Fruit fly (Drosophila melanogaster) whole organism, embryonic: ENCODE results near the gene CG2120.

ENCODE experiments used
- ATbp ChIP-seq: fragments of 200-800 bp; sonication (Bioruptor generic); optimal IDR thresholded peaks from 2 replicates; lab custom pipeline; 2017; ENCODE audit warnings: missing biosample characterization, mild to moderate bottlenecking, missing genetic modification characterization, missing genetic modification reagents
- CG1024 ChIP-seq: fragments of 200-800 bp; sonication (Bioruptor generic); IDR thresholded peaks from 2 replicates; pipeline ENCODE4 v1.3.6; 2022; ENCODE audit warnings: missing biosample characterization, missing genetic modification characterization
- CG10979 ChIP-seq: fragments of 200-800 bp; sonication (Bioruptor generic); optimal IDR thresholded peaks from 2 replicates; lab custom pipeline; 2018; ENCODE audit warnings: missing biosample characterization, mild to moderate bottlenecking, missing genetic modification characterization, moderate library complexity
- CG11093 ChIP-seq: fragments of 200-800 bp; sonication (Bioruptor generic); IDR thresholded peaks from 3 replicates; pipeline ENCODE4 v1.3.6; 2022; ENCODE audit warnings: missing biosample characterization, missing genetic modification characterization
- CG12104 ChIP-seq: fragments of 200-800 bp; sonication (Bioruptor generic); optimal IDR thresholded peaks from 3 replicates; lab custom pipeline; 2016; ENCODE audit warnings: missing biosample characterization, missing genetic modification characterization
- CG12236 ChIP-seq: fragments of 200-800 bp; sonication (Bioruptor generic); optimal IDR thresholded peaks from 2 replicates; lab custom pipeline; 2016; ENCODE audit warnings: missing biosample characterization, missing genetic modification characterization
- CG12391 ChIP-seq: fragments of 200-800 bp; sonication (Bioruptor generic); optimal IDR thresholded peaks from 3 replicates; lab custom pipeline; 2018; ENCODE audit warnings: missing biosample characterization, mild to moderate bottlenecking, missing genetic modification characterization, moderate library complexity
- CG13296 ChIP-seq: fragments of 200-800 bp; sonication (Bioruptor generic); optimal IDR thresholded peaks from 3 replicates; lab custom pipeline; 2018; ENCODE audit warnings: missing biosample characterization, mild to moderate bottlenecking, missing genetic modification characterization
- CG13624 ChIP-seq: fragments of 200-800 bp; sonication (Bioruptor generic); optimal IDR thresholded peaks from 2 replicates; lab custom pipeline; 2016; ENCODE audit warnings: missing biosample characterization, missing genetic modification characterization
- CG14667 ChIP-seq: fragments of 200-800 bp; sonication (Bioruptor generic); IDR thresholded peaks from 2 replicates; pipeline ENCODE4 v1.3.6; 2022; ENCODE audit warnings: missing biosample characterization, missing genetic modification characterization
- CG14860 ChIP-seq: fragments of 200-800 bp; sonication (Bioruptor generic); IDR thresholded peaks from 3 replicates; pipeline ENCODE4 v1.3.6; 2022; ENCODE audit warnings: missing biosample characterization, missing genetic modification characterization; ENCODE audit not compliant: partially characterized antibody
- CG14965 ChIP-seq: fragments of 200-800 bp; sonication (Bioruptor generic); optimal IDR thresholded peaks from 2 replicates; lab custom pipeline; 2016; ENCODE audit warnings: missing biosample characterization, missing genetic modification characterization, borderline replicate concordance
- CG1529 ChIP-seq: fragments of 200-800 bp; sonication (Bioruptor generic); optimal IDR thresholded peaks from 3 replicates; lab custom pipeline; 2018; ENCODE audit warnings: missing biosample characterization, missing genetic modification characterization
- CG15696 ChIP-seq: fragments of 200-800 bp; sonication (Bioruptor generic); optimal IDR thresholded peaks from 2 replicates; lab custom pipeline; 2019; ENCODE audit warnings: missing biosample characterization, mild to moderate bottlenecking, missing genetic modification characterization, moderate library complexity
- CG18262 ChIP-seq: fragments of 200-800 bp; optimal IDR thresholded peaks from 3 replicates; lab custom pipeline; 2019; ENCODE audit warnings: missing biosample characterization, mild to moderate bottlenecking, missing genetic modification characterization, moderate library complexity
- CG1832 ChIP-seq: fragments of 200-800 bp; sonication (Bioruptor generic); optimal IDR thresholded peaks from 2 replicates; lab custom pipeline; 2017; ENCODE audit warnings: missing biosample characterization, mild to moderate bottlenecking, missing genetic modification characterization, inconsistent platforms
- CG2116 ChIP-seq: fragments of 200-800 bp; sonication (Bioruptor generic); optimal IDR thresholded peaks from 3 replicates; lab custom pipeline; 2018; ENCODE audit warnings: missing biosample characterization, mild to moderate bottlenecking, missing genetic modification characterization
- CG31388 ChIP-seq: fragments of 200-800 bp; sonication (Bioruptor generic); optimal IDR thresholded peaks from 2 replicates; lab custom pipeline; 2016; ENCODE audit warnings: missing biosample characterization, missing genetic modification characterization
- CG4730 ChIP-seq: fragments of 200-800 bp; sonication (Bioruptor generic); IDR thresholded peaks from 2 replicates; pipeline ENCODE4 v1.3.6; 2022; ENCODE audit warnings: missing biosample characterization, missing genetic modification characterization
- CG5245 ChIP-seq: fragments of 200-800 bp; sonication (Bioruptor generic); optimal IDR thresholded peaks from 3 replicates; lab custom pipeline; 2016; ENCODE audit warnings: missing biosample characterization, missing genetic modification characterization
- CG6254 ChIP-seq: fragments of 200-800 bp; sonication (Bioruptor generic); optimal IDR thresholded peaks from 3 replicates; lab custom pipeline; 2017; ENCODE audit warnings: mild to moderate bottlenecking, missing biosample characterization, missing genetic modification reagents, missing genetic modification characterization
- CG6272 ChIP-seq: fragments of 200-800 bp; sonication (Bioruptor generic); IDR thresholded peaks from 2 replicates; pipeline ENCODE4 v1.3.6; 2022; ENCODE audit warnings: missing biosample characterization, missing genetic modification characterization
- CG7556 ChIP-seq: fragments of 200-800 bp; sonication (Bioruptor generic); optimal IDR thresholded peaks from 2 replicates; lab custom pipeline; 2017; ENCODE audit warnings: missing biosample characterization, mild to moderate bottlenecking, missing genetic modification characterization
- CG8359 ChIP-seq: fragments of 200-800 bp; sonication (Bioruptor generic); optimal IDR thresholded peaks from 2 replicates; lab custom pipeline; 2017; ENCODE audit warnings: missing biosample characterization, mild to moderate bottlenecking, missing genetic modification characterization, borderline replicate concordance
- CG9215 ChIP-seq: fragments of 200-800 bp; sonication (Bioruptor generic); IDR thresholded peaks from 2 replicates; pipeline ENCODE4 v1.3.6; 2022; ENCODE audit warnings: missing biosample characterization, missing genetic modification characterization
- CG9609 ChIP-seq: fragments of 200-800 bp; sonication (Bioruptor generic); optimal IDR thresholded peaks from 3 replicates; lab custom pipeline; 2016; ENCODE audit warnings: missing biosample characterization, missing genetic modification characterization
- CG9727 ChIP-seq: fragments of 200-800 bp; sonication (Bioruptor generic); optimal IDR thresholded peaks from 3 replicates; lab custom pipeline; 2017; ENCODE audit warnings: missing biosample characterization, mild to moderate bottlenecking, missing genetic modification characterization
- E2f1 ChIP-seq: fragments of 200-800 bp; sonication (Bioruptor generic); IDR thresholded peaks from 2 replicates; pipeline ENCODE4 v1.3.6; 2022; ENCODE audit warnings: missing biosample characterization, missing genetic modification characterization
- Lpt ChIP-seq: fragments of >200 bp; optimal IDR thresholded peaks from 2 replicates; lab custom pipeline; 2018; ENCODE audit warnings: missing biosample characterization, missing genetic modification characterization
- Meics ChIP-seq: fragments of 200-800 bp; sonication (Bioruptor generic); optimal IDR thresholded peaks from 2 replicates; lab custom pipeline; 2017; ENCODE audit warnings: missing biosample characterization, mild to moderate bottlenecking, missing genetic modification characterization
- Sin3A ChIP-seq: fragments of >200 bp; optimal IDR thresholded peaks from 2 replicates; lab custom pipeline; 2018
- Tbp ChIP-seq: fragments of >200 bp; optimal IDR thresholded peaks from 2 replicates; lab custom pipeline; 2018; ENCODE audit warnings: missing biosample characterization, missing genetic modification characterization
- amos ChIP-seq: fragments of 200-800 bp; sonication (Bioruptor generic); IDR thresholded peaks from 2 replicates; pipeline ENCODE4 v1.3.6; 2022; ENCODE audit warnings: missing biosample characterization, missing genetic modification characterization; ENCODE audit not compliant: partially characterized antibody
- ase ChIP-seq: fragments of 200-800 bp; sonication (Bioruptor generic); IDR thresholded peaks from 3 replicates; pipeline ENCODE4 v1.3.6; 2022; ENCODE audit warnings: missing biosample characterization, missing genetic modification characterization
- ato ChIP-seq: fragments of 200-800 bp; sonication (Bioruptor generic); IDR thresholded peaks from 2 replicates; pipeline ENCODE4 v1.3.6; 2022; ENCODE audit warnings: missing biosample characterization, missing genetic modification characterization; ENCODE audit not compliant: partially characterized antibody
- az2 ChIP-seq: fragments of 200-800 bp; sonication (Bioruptor generic); optimal IDR thresholded peaks from 3 replicates; lab custom pipeline; 2016; ENCODE audit warnings: missing biosample characterization, missing genetic modification characterization
- br ChIP-seq: fragments of >200 bp; optimal IDR thresholded peaks from 2 replicates; lab custom pipeline; 2017
- cwo ChIP-seq: fragments of 200-800 bp; sonication (Bioruptor generic); optimal IDR thresholded peaks from 3 replicates; lab custom pipeline; 2017; ENCODE audit warnings: missing biosample characterization, missing genetic modification characterization, mild to moderate bottlenecking, moderate library complexity, missing genetic modification reagents
- dm ChIP-seq: fragments of 200-800 bp; sonication (Bioruptor generic); optimal IDR thresholded peaks from 3 replicates; lab custom pipeline; 2016; ENCODE audit warnings: missing biosample characterization, missing genetic modification characterization
- dmrt99B ChIP-seq: fragments of 200-800 bp; sonication (Bioruptor generic); optimal IDR thresholded peaks from 2 replicates; lab custom pipeline; 2018; ENCODE audit warnings: missing biosample characterization, mild to moderate bottlenecking, missing genetic modification characterization, moderate library complexity
- dpn ChIP-seq, 2 experiments: fragments of 200-800 bp; sonication (Bioruptor generic); optimal IDR thresholded peaks; 3 replicates each; lab custom pipeline; 2016; ENCODE audit warnings: missing biosample characterization in 2 of 2, missing genetic modification characterization in 2 of 2
- grau ChIP-seq: fragments of 200-800 bp; optimal IDR thresholded peaks from 3 replicates; lab custom pipeline; 2019; ENCODE audit warnings: missing biosample characterization, mild to moderate bottlenecking, missing genetic modification characterization, moderate library complexity
- mam ChIP-seq: fragments of 200-800 bp; sonication (Bioruptor generic); optimal IDR thresholded peaks from 3 replicates; lab custom pipeline; 2016; ENCODE audit warnings: missing biosample characterization, missing genetic modification characterization
- nerfin-1 ChIP-seq: fragments of 200-800 bp; sonication (Bioruptor generic); optimal IDR thresholded peaks from 3 replicates; lab custom pipeline; 2019; ENCODE audit warnings: missing biosample characterization, mild to moderate bottlenecking, missing genetic modification characterization, moderate library complexity
- nmo ChIP-seq: fragments of 200-800 bp; sonication (Bioruptor generic); optimal IDR thresholded peaks from 2 replicates; lab custom pipeline; 2018; ENCODE audit warnings: missing biosample characterization, mild to moderate bottlenecking, missing genetic modification characterization, moderate library complexity
- pb ChIP-seq: fragments of 200-800 bp; sonication (Bioruptor generic); optimal IDR thresholded peaks from 3 replicates; lab custom pipeline; 2016; ENCODE audit warnings: missing biosample characterization, missing genetic modification characterization
- phol ChIP-seq: fragments of 200-800 bp; sonication (Bioruptor generic); optimal IDR thresholded peaks from 3 replicates; lab custom pipeline; 2018; ENCODE audit warnings: missing biosample characterization, mild to moderate bottlenecking, missing genetic modification characterization, moderate library complexity
- ro ChIP-seq: fragments of 200-800 bp; sonication (Bioruptor generic); IDR thresholded peaks from 2 replicates; pipeline ENCODE4 v1.3.6; 2022; ENCODE audit warnings: missing biosample characterization, missing genetic modification characterization
- sima ChIP-seq: fragments of 200-800 bp; sonication (Bioruptor generic); optimal IDR thresholded peaks from 2 replicates; lab custom pipeline; 2016; ENCODE audit warnings: missing biosample characterization, missing genetic modification characterization
- sisA ChIP-seq: fragments of 200-800 bp; sonication (Bioruptor generic); IDR thresholded peaks from 2 replicates; pipeline ENCODE4 v1.3.6; 2022; ENCODE audit warnings: missing biosample characterization, missing genetic modification characterization
- unpg ChIP-seq: fragments of 200-800 bp; sonication (Bioruptor generic); optimal IDR thresholded peaks from 3 replicates; lab custom pipeline; 2018; ENCODE audit warnings: missing biosample characterization, mild to moderate bottlenecking, missing genetic modification characterization, moderate library complexity
- wdn ChIP-seq: fragments of 200-800 bp; sonication (Bioruptor generic); IDR thresholded peaks from 2 replicates; pipeline ENCODE4 v1.3.6; 2022; ENCODE audit warnings: missing biosample characterization, missing genetic modification characterization
- zfh1 ChIP-seq: fragments of 200-800 bp; sonication (Bioruptor generic); IDR thresholded peaks from 3 replicates; pipeline ENCODE4 v1.3.6; 2022; ENCODE audit warnings: missing biosample characterization, missing genetic modification characterization

The CG2120 gene

DNA sequence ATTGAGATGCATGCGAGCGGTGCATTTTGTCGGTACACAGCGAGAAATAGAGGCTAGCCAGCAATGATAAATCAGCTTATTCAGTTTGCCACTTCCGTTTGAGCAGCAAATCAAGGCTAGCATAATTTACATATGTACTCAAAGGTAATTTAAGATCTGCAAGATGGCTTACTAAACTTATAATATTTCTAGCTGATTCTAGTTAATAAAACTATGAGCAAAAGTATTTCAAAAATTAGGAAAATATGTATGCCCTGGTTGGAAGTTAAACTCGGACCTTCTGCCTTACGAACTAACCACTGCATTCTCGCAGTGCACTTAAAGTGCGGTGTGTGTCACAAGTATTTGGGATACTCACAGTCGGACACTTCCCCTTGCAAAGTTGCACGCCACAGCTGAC, 12.8 kb upstream of the CG2120 start (continued):
- TF ChIP-seq CG9727 (GFP tag; lab: Kevin White, UChicago) (peak; percentile 40), dpn (GFP tag; optimal IDR thresholded peaks at IDR 0.05; lab: Kevin White, UChicago) (no peak), E2f1 (no peak), cwo (GFP tag; lab: Kevin White, UChicago) (no peak), unpg (GFP tag; lab: Kevin White, UChicago) (no peak), Meics (GFP tag; lab: Kevin White, UChicago) (no peak), dmrt99B (tag; lab: Kevin White, UChicago) (peak; percentile 26), Sin3A (lab: Kevin White, UChicago) (no peak), CG9215 (GFP tag; lab: Robert Waterston, UW) (no peak), Tbp (no peak), CG6254 (GFP tag; lab: Kevin White, UChicago) (peak; percentile 22), nerfin-1 (tag; lab: Kevin White, UChicago) (no peak), CG31388 (GFP tag; lab: Kevin White, UChicago) (no peak), amos (GFP tag; lab: Robert Waterston, UW) (no peak), pb (GFP tag; lab: Kevin White, UChicago) (no peak), CG2116 (GFP tag; lab: Kevin White, UChicago) (peak; percentile 12), wdn (GFP tag; lab: Robert Waterston, UW) (no peak), CG7556 (GFP tag; lab: Kevin White, UChicago) (no peak), sima (GFP tag; lab: Kevin White, UChicago) (no peak), CG11093 (GFP tag; lab: Robert Waterston, UW) (no peak), dm (GFP tag; lab: Kevin White, UChicago) (no peak), CG12236 (no peak), CG14965 (GFP tag; lab: Kevin White, UChicago) (no peak), CG12391 (tag; lab: Kevin White, UChicago) (peak; percentile 0), CG1529 (peak; percentile 14), zfh1 (0 out of 3 replicates have a peak, but pooled peaks have one; percentile 4), CG6272 (GFP tag; lab: Robert Waterston, UW) (no peak), CG1024 (no peak), CG14860 (GFP tag; lab: Robert Waterston, UW) (no peak), ro (no peak), CG15696 (tag; lab: Kevin White, UChicago) (peak; percentile 11), CG8359 (GFP tag; lab: Kevin White, UChicago) (no peak), CG14667 (GFP tag; lab: Robert Waterston, UW) (no peak), ATbp (peak; percentile 11), az2 (peak; percentile 2), CG4730 (GFP tag; lab: Robert Waterston, UW) (no peak), CG5245 (GFP tag; lab: Kevin White, UChicago) (no peak), br (lab: Kevin White, UChicago) (no peak), CG12104 (GFP tag; lab: Kevin White, UChicago) (no peak), Lpt (GFP tag; lab: Kevin White, UChicago) (no peak), ato (GFP tag; lab: Robert Waterston, UW) (no peak), CG13624 (GFP tag; lab: Kevin White, UChicago) (no peak), phol (tag; lab: Kevin White, UChicago) (peak; percentile 53), CG10979 (tag; lab: Kevin White, UChicago) (peak; percentile 54), CG18262 (tag; lab: Kevin White, UChicago) (peak; percentile 56), grau (tag; lab: Kevin White, UChicago) (no peak), mam (GFP tag; lab: Kevin White, UChicago) (no peak), CG1832 (no peak), nmo (GFP tag; lab: Kevin White, UChicago) (peak; percentile 60), ase (GFP tag; lab: Robert Waterston, UW) (no peak), CG13296 (GFP tag; lab: Kevin White, UChicago) (no peak), CG9609 (no peak), sisA (GFP tag; lab: Robert Waterston, UW) (no peak)
